Worm (Caenorhabditis elegans) whole organism, early embryonic: ENCODE results near the gene C03B1.5.

ENCODE experiments used
- aly-1 ChIP-seq: sonication (generic microtip); optimal IDR thresholded peaks from 2 replicates; lab custom pipeline; 2016; ENCODE audit warnings: missing genetic modification characterization, missing compliant biosample characterization
- ama-1 ChIP-seq: fragments of 150-350 bp; optimal IDR thresholded peaks from 2 replicates; lab custom pipeline; 2014
- ceh-13 ChIP-seq: fragments of 200-800 bp; sonication (Bioruptor generic); optimal IDR thresholded peaks from 2 replicates; lab custom pipeline; 2018; ENCODE audit warnings: mild to moderate bottlenecking, missing genetic modification characterization, missing compliant biosample characterization
- ceh-36 ChIP-seq: sonication (generic microtip); optimal IDR thresholded peaks from 2 replicates; lab custom pipeline; 2016; ENCODE audit warnings: missing genetic modification characterization, inconsistent platforms, missing compliant biosample characterization
- scrt-1 ChIP-seq: fragments of 200-800 bp; sonication (Bioruptor generic); IDR thresholded peaks from 2 replicates; pipeline ENCODE4 v1.3.6; 2022; ENCODE audit warnings: missing genetic modification characterization, missing compliant biosample characterization
- tbx-11 ChIP-seq: fragments of 200-800 bp; sonication (Bioruptor generic); IDR thresholded peaks from 2 replicates; pipeline ENCODE4 v1.3.6; 2022; ENCODE audit warnings: missing genetic modification characterization, missing compliant biosample characterization
- tra-4 ChIP-seq: sonication (generic microtip); optimal IDR thresholded peaks from 2 replicates; lab custom pipeline; 2017; ENCODE audit warnings: missing genetic modification characterization, missing compliant biosample characterization

- TF ChIP-seq aly-1 (no peak), tbx-11 (GFP tag; lab: Robert Waterston, UW) (no peak), tra-4 (no peak), ama-1 (lab: Kevin White, UChicago) (no peak), ceh-36 (no peak), ceh-13 (GFP tag; lab: Kevin White, UChicago) (no peak), scrt-1 (GFP tag; lab: Robert Waterston, UW) (no peak)
These were observed at the start of gene C03B1.5 for ce11 chrX:6355030-6355635.
